Fruit fly (Drosophila melanogaster): Measurements from ENCODE around the gene Npc2b.

Gene Npc2b

DNA sequence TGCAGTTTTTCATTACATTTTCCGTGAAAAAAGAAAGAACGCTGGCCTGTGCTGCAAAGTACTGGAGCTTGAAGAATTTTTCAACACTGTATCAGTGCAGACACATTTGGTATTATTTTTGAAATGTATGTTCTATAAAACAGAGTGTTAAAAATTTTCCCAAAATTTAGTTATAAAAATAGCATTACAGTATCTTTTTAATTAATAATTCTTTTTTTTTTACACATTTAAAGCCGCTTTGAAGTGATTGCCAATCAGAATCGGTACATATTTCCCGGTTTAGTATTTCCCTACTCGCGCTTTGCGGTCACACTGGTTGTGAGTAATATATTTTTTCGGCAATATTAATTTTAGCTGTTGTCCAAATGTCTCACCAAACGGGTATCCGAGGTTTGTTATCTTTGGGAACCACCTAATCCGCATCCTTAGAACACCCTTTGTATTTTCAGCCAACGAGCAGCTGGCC, 33.1 kb downstream of the Npc2b start, which contains the start of the genes Abi and twf (continued):
- TF ChIP-seq CG10267 (tag; optimal IDR thresholded peaks at IDR 0.05): peak; percentile 97
- TF ChIP-seq CG10462 (GFP tag; optimal IDR thresholded peaks at IDR 0.05): peak; percentile 39
- TF ChIP-seq CG17361 (GFP tag; IDR thresholded peaks at IDR 0.05): peak; percentile 76
- TF ChIP-seq Sry-β (GFP tag; optimal IDR thresholded peaks at IDR 0.05): peak; percentile 89
- peak; percentile 45; the same call in 1 of the 2 replicates for TF ChIP-seq CG13287 (GFP tag; IDR thresholded peaks at IDR 0.05; ENCODE audit: partially characterized antibody)
- 0 out of 2 replicates have a peak, but pooled peaks have one; percentile 25 for TF ChIP-seq ap (GFP tag; IDR thresholded peaks at IDR 0.05)
- peak; percentile 5 for TF ChIP-seq Deaf1 (tag; optimal IDR thresholded peaks at IDR 0.05)
- no peak for TF ChIP-seq run (tag; optimal IDR thresholded peaks at IDR 0.05)
- peak; percentile 4 for TF ChIP-seq CHES-1-like (GFP tag; optimal IDR thresholded peaks at IDR 0.05)
- TF ChIP-seq sob (GFP tag; IDR thresholded peaks at IDR 0.05): peak; percentile 80
- peak; percentile 61 for TF ChIP-seq CG10147 (GFP tag; optimal IDR thresholded peaks at IDR 0.05)
- TF ChIP-seq Sox102F (GFP tag; optimal IDR thresholded peaks at IDR 0.05): peak; percentile 63
- TF ChIP-seq Optix (GFP tag; IDR thresholded peaks at IDR 0.05): no peak
- TF ChIP-seq sqz (GFP tag; optimal IDR thresholded peaks at IDR 0.05): no peak
- TF ChIP-seq Antp (GFP tag; optimal IDR thresholded peaks at IDR 0.05): no peak
- peak; percentile 22 to 63 for TF ChIP-seq chif (GFP tag; optimal IDR thresholded peaks at IDR 0.05)
- TF ChIP-seq CG13123 (GFP tag; optimal IDR thresholded peaks at IDR 0.05): peak; percentile 75
- no peak for TF ChIP-seq Poxn (GFP tag; IDR thresholded peaks at IDR 0.05)
- no peak for TF ChIP-seq CG1832 (GFP tag; optimal IDR thresholded peaks at IDR 0.05)
- TF ChIP-seq Mrtf (GFP tag; IDR thresholded peaks at IDR 0.05): no peak
- peak; percentile 74 for TF ChIP-seq fu2 (GFP tag; optimal IDR thresholded peaks at IDR 0.05)
- no peak for TF ChIP-seq CG7745 (tag; optimal IDR thresholded peaks at IDR 0.05)
- peak; percentile 71 for TF ChIP-seq CG9215 (GFP tag; IDR thresholded peaks at IDR 0.05)
- peak; percentile 59 for TF ChIP-seq unpg (GFP tag; optimal IDR thresholded peaks at IDR 0.05)
- no peak for TF ChIP-seq CG6654 (GFP tag; optimal IDR thresholded peaks at IDR 0.05)
- peak in 1 of 3 experiments; percentile 36 for TF ChIP-seq Stat92E (GFP tag; optimal IDR thresholded peaks at IDR 0.05)
- peak; percentile 67 for TF ChIP-seq CG13424 (tag; optimal IDR thresholded peaks at IDR 0.05)
- TF ChIP-seq Ravus (GFP tag; IDR thresholded peaks at IDR 0.05): no peak
- peak; percentile 59 for TF ChIP-seq bcd (GFP tag; optimal IDR thresholded peaks at IDR 0.05)
- peak; percentile 60 for TF ChIP-seq CG8388 (GFP tag; optimal IDR thresholded peaks at IDR 0.05)
- no peak for TF ChIP-seq repo (GFP tag; optimal IDR thresholded peaks at IDR 0.05)
- peak in 1 of 2 experiments; percentile 62 for TF ChIP-seq bsh (GFP tag; optimal IDR thresholded peaks at IDR 0.05)
- TF ChIP-seq HLH54F (GFP tag; optimal IDR thresholded peaks at IDR 0.05): peak; percentile 78
- peak; percentile 42 for TF ChIP-seq gro (GFP tag; optimal IDR thresholded peaks at IDR 0.05)
- TF ChIP-seq fd64A (GFP tag; optimal IDR thresholded peaks at IDR 0.05): no peak
- peak; percentile 71 for TF ChIP-seq chn (GFP tag; optimal IDR thresholded peaks at IDR 0.05)
- TF ChIP-seq Nf-YA (GFP tag; IDR thresholded peaks at IDR 0.05): peak; percentile 40; the same call in 1 of the 2 replicates
- TF ChIP-seq Lhr (GFP tag; optimal IDR thresholded peaks at IDR 0.05): peak; percentile 42
- TF ChIP-seq hb (GFP tag; IDR thresholded peaks at IDR 0.05; ENCODE audit: partially characterized antibody): no peak
- TF ChIP-seq Xrp1 (GFP tag; IDR thresholded peaks at IDR 0.05): peak; percentile 72; the same call in 1 of the 2 replicates
- no peak for TF ChIP-seq Scr (GFP tag; IDR thresholded peaks at IDR 0.05; ENCODE audit: partially characterized antibody)
- TF ChIP-seq Mad (GFP tag; optimal IDR thresholded peaks at IDR 0.05): peak; percentile 58
- peak; percentile 39 for TF ChIP-seq CG32772 (GFP tag; IDR thresholded peaks at IDR 0.05)
- peak; percentile 60 for TF ChIP-seq CG10979 (tag; optimal IDR thresholded peaks at IDR 0.05)
- TF ChIP-seq CG9797 (GFP tag; optimal IDR thresholded peaks at IDR 0.05): peak; percentile 75
- TF ChIP-seq CkIIα-i1 (GFP tag; IDR thresholded peaks at IDR 0.05): no peak
- TF ChIP-seq Ssrp (tag; optimal IDR thresholded peaks at IDR 0.05): peak; percentile 56
- peak; percentile 49 for TF ChIP-seq Abd-B (GFP tag; optimal IDR thresholded peaks at IDR 0.05)
- TF ChIP-seq CG18619 (GFP tag; optimal IDR thresholded peaks at IDR 0.05): peak; percentile 45
- peak; percentile 47 for TF ChIP-seq gcm (GFP tag; optimal IDR thresholded peaks at IDR 0.05)

All from whole organism, embryonic.